Worm (Caenorhabditis elegans): ENCODE data around the gene sdz-15.

The sdz-15 gene

DNA sequence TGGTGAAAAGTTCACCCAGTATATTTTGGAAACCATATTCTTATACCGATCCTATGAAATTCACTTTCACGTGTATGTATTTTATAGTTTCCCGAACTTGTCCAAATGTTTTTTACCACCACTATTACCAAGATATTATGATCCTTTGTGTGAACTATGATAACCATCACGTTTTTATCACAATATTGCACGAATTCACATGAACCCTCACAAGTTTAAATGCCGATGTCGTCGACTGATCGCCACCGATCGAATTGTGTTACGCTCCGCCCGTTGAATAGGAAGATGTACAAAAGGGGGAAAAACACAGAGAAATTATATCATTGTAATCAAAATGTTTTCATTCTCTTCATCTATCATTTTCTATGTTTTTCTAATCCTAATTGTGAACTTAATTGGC lies 10.1 kb downstream of the sdz-15 start:
- TF ChIP-seq pax-1 (tag; optimal IDR thresholded peaks at IDR 0.05) (no peak), ceh-45 (GFP tag; IDR thresholded peaks at IDR 0.05) (no peak), Y22D7AL.16 (tag; optimal IDR thresholded peaks at IDR 0.05) (no peak), elt-4 (tag; optimal IDR thresholded peaks at IDR 0.05) (no peak), sox-2 (GFP tag; IDR thresholded peaks at IDR 0.05) (no peak), ceh-19 (GFP tag; optimal IDR thresholded peaks at IDR 0.05) (no peak), nhr-11 (tag; optimal IDR thresholded peaks at IDR 0.05) (no peak), T23F11.4 (GFP tag; optimal IDR thresholded peaks at IDR 0.05) (no peak), hlh-15 (tag; optimal IDR thresholded peaks at IDR 0.05) (no peak), npax-4 (tag; optimal IDR thresholded peaks at IDR 0.05) (no peak), nhr-232 (tag; optimal IDR thresholded peaks at IDR 0.05) (no peak), pqm-1 (tag; optimal IDR thresholded peaks at IDR 0.05) (no peak), dmd-4 (tag; optimal IDR thresholded peaks at IDR 0.05; ENCODE audit: borderline replicate concordance) (no peak), C08G9.2 (tag; optimal IDR thresholded peaks at IDR 0.05) (no peak), rnt-1 (tag; optimal IDR thresholded peaks at IDR 0.05) (no peak), dve-1 (tag; optimal IDR thresholded peaks at IDR 0.05) (no peak), eyg-1 (tag; optimal IDR thresholded peaks at IDR 0.05) (no peak), ceh-14 (tag; optimal IDR thresholded peaks at IDR 0.05) (no peak), fax-1 (tag; optimal IDR thresholded peaks at IDR 0.05) (no peak), elt-2 (tag; optimal IDR thresholded peaks at IDR 0.05) (no peak)

- TF ChIP-seq elt-2 (tag; optimal IDR thresholded peaks at IDR 0.05) (peak; percentile 63), ref-2 (tag; optimal IDR thresholded peaks at IDR 0.05) (no peak), unc-42 (tag; optimal IDR thresholded peaks at IDR 0.05) (no peak), hlh-15 (tag; optimal IDR thresholded peaks at IDR 0.05) (no peak), pha-2 (tag; optimal IDR thresholded peaks at IDR 0.05) (no peak), fkh-10 (GFP tag; optimal IDR thresholded peaks at IDR 0.05) (no peak), odd-2 (tag; optimal IDR thresholded peaks at IDR 0.05) (no peak)
These were observed 11.0 kb downstream of the sdz-15 start for ce11 chrIII:6509301-6509700.

- no peak for TF ChIP-seq ztf-16 (tag; optimal IDR thresholded peaks at IDR 0.05)
These were observed 16.4 kb downstream of the sdz-15 start, which contains the start of gene acr-5 for ce11 chrIII:6514673-6515072. Gene acr-5, minus strand, starts transcription at chrIII:6514773.

ce11 chrIII:6519949-6520348 lies 21.7 kb downstream of the sdz-15 start, which contains the start of gene C09E7.10:
Gene C09E7.10, minus strand, starts transcription at chrIII:6520049.
- no peak for TF ChIP-seq ceh-30 (tag; optimal IDR thresholded peaks at IDR 0.05)
- no peak for TF ChIP-seq lim-6 (tag; optimal IDR thresholded peaks at IDR 0.05)
- no peak for TF ChIP-seq C38D4.7 (GFP tag; optimal IDR thresholded peaks at IDR 0.05)
- TF ChIP-seq C08G9.2 (tag; optimal IDR thresholded peaks at IDR 0.05), result no peak
- no peak for TF ChIP-seq T23F11.4 (GFP tag; optimal IDR thresholded peaks at IDR 0.05)
- TF ChIP-seq npax-4 (tag; optimal IDR thresholded peaks at IDR 0.05), result no peak
- no peak for TF ChIP-seq pax-1 (tag; optimal IDR thresholded peaks at IDR 0.05)
- no peak for TF ChIP-seq hlh-30 (tag; optimal IDR thresholded peaks at IDR 0.05; ENCODE audit: insufficient read depth)
- TF ChIP-seq K09A11.1 (tag; optimal IDR thresholded peaks at IDR 0.05; ENCODE audit: insufficient read depth), result no peak
- TF ChIP-seq hlh-8 (tag; optimal IDR thresholded peaks at IDR 0.05), result no peak
- no peak for TF ChIP-seq ceh-31 (tag; optimal IDR thresholded peaks at IDR 0.05)
- no peak for TF ChIP-seq ama-1 (optimal IDR thresholded peaks at IDR 0.05)
- TF ChIP-seq pat-9 (tag; optimal IDR thresholded peaks at IDR 0.05), result no peak
- no peak for TF ChIP-seq madf-2 (tag; optimal IDR thresholded peaks at IDR 0.05)
- TF ChIP-seq ttx-3 (tag; optimal IDR thresholded peaks at IDR 0.05), result no peak

DNA sequence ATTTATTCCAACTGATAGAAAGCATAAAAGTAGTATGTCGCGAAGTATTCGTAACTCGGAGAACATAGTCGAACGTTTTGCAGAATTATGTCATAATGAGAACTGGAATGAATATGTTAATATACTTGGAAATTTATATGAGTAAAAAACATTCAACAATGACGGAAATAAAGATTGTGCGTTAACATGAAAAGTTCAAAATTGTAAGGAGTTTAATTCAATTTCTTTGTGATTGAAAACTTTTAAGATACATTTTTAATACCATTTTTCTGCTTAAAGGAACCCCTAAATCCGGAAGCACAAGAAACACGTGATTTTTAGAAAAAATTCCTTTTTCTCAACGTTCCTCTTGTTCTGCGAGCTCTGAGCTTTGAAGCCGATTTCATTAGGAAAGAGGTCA lies 27.3 kb downstream of the sdz-15 start, which contains the start of gene oig-1:
Gene oig-1 (minus strand): TSS at position 101 of the 400 bp plus-strand sequence.
- TF ChIP-seq ceh-14 (tag; optimal IDR thresholded peaks at IDR 0.05), result no peak
- no peak for TF ChIP-seq ceh-6 (GFP tag; optimal IDR thresholded peaks at IDR 0.05)
- TF ChIP-seq gmeb-2 (tag; optimal IDR thresholded peaks at IDR 0.05), result no peak
- TF ChIP-seq unc-42 (tag; optimal IDR thresholded peaks at IDR 0.05), result no peak
- TF ChIP-seq F13H6.1 (tag; optimal IDR thresholded peaks at IDR 0.05), result no peak
- no peak for TF ChIP-seq fax-1 (tag; optimal IDR thresholded peaks at IDR 0.05)
- TF ChIP-seq eyg-1 (tag; optimal IDR thresholded peaks at IDR 0.05), result no peak
- no peak for TF ChIP-seq ceh-48 (tag; optimal IDR thresholded peaks at IDR 0.05)
- no peak for TF ChIP-seq ceh-34 (tag; optimal IDR thresholded peaks at IDR 0.05)
- no peak for TF ChIP-seq sox-2 (GFP tag; IDR thresholded peaks at IDR 0.05)
- TF ChIP-seq K02D7.2 (tag; optimal IDR thresholded peaks at IDR 0.05), result no peak
- no peak for TF ChIP-seq hlh-6 (tag; optimal IDR thresholded peaks at IDR 0.05)
- no peak for TF ChIP-seq madf-2 (tag; optimal IDR thresholded peaks at IDR 0.05)
- TF ChIP-seq ceh-9 (tag; optimal IDR thresholded peaks at IDR 0.05), result no peak
- TF ChIP-seq hlh-13 (GFP tag; optimal IDR thresholded peaks at IDR 0.05), result no peak
- TF ChIP-seq elt-4 (tag; optimal IDR thresholded peaks at IDR 0.05), result no peak
- no peak for TF ChIP-seq elt-2 (tag; optimal IDR thresholded peaks at IDR 0.05)
- TF ChIP-seq ceh-18 (tag; optimal IDR thresholded peaks at IDR 0.05), result no peak
- no peak for TF ChIP-seq hlh-8 (tag; optimal IDR thresholded peaks at IDR 0.05)

All from whole organism, late embryonic.